Worm (Caenorhabditis elegans) whole organism, young adult: ENCODE measurements around the gene C38D4.10.

Experiments used
- C06A6.2 ChIP-seq: fragments of 200-800 bp; sonication (Bioruptor generic); conservative IDR thresholded peaks from 2 replicates; pipeline ENCODE4 v1.3.6; 2022; ENCODE audit warnings: missing genetic modification characterization, missing compliant biosample characterization
- C17E4.6 ChIP-seq: fragments of 200-800 bp; sonication (Bioruptor generic); IDR thresholded peaks from 2 replicates; pipeline ENCODE4 v1.3.6; 2022; ENCODE audit warnings: missing genetic modification reagents, missing genetic modification characterization, missing compliant biosample characterization
- T07F8.4 ChIP-seq: sonication (generic microtip); optimal IDR thresholded peaks from 2 replicates; lab custom pipeline; 2016; ENCODE audit warnings: mild to moderate bottlenecking, missing genetic modification characterization, moderate library complexity, missing compliant biosample characterization
- T26A5.8 ChIP-seq: sonication (generic microtip); optimal IDR thresholded peaks from 2 replicates; lab custom pipeline; 2016; ENCODE audit warnings: missing genetic modification characterization, missing compliant biosample characterization
- Y56A3A.18 ChIP-seq: fragments of 200-800 bp; sonication (Bioruptor generic); IDR thresholded peaks from 2 replicates; pipeline ENCODE4 v1.3.6; 2022; ENCODE audit warnings: missing genetic modification reagents, missing genetic modification characterization, missing compliant biosample characterization
- bed-1 ChIP-seq: fragments of 200-800 bp; sonication (Bioruptor generic); IDR thresholded peaks from 2 replicates; pipeline ENCODE4 v1.3.6; 2022; ENCODE audit warnings: missing genetic modification reagents, missing genetic modification characterization, missing compliant biosample characterization
- ceh-91 ChIP-seq: fragments of 200-800 bp; sonication (Bioruptor generic); IDR thresholded peaks from 2 replicates; pipeline ENCODE4 v1.3.6; 2022; ENCODE audit warnings: missing genetic modification reagents, missing genetic modification characterization, missing compliant biosample characterization
- egl-44 ChIP-seq: fragments of 200-800 bp; sonication (Bioruptor generic); IDR thresholded peaks from 2 replicates; pipeline ENCODE4 v1.3.6; 2022; ENCODE audit warnings: missing genetic modification reagents, missing genetic modification characterization, missing compliant biosample characterization
- hsf-1 ChIP-seq: fragments of 200-800 bp; sonication (Bioruptor generic); IDR thresholded peaks from 2 replicates; pipeline ENCODE4 v1.3.6; 2022; ENCODE audit warnings: missing genetic modification reagents, missing genetic modification characterization, missing compliant biosample characterization
- mel-28 ChIP-seq: sonication (generic microtip); optimal IDR thresholded peaks from 2 replicates; lab custom pipeline; 2016; ENCODE audit warnings: borderline replicate concordance, mild to moderate bottlenecking, missing genetic modification characterization, missing compliant biosample characterization
- pha-4 ChIP-seq: fragments of 150-350 bp; sonication (generic microtip); optimal IDR thresholded peaks from 2 replicates; lab custom pipeline; 2014; ENCODE audit warnings: missing biosample characterization, missing genetic modification reagents, missing genetic modification characterization
- sdz-38 ChIP-seq: sonication (generic microtip); optimal IDR thresholded peaks from 2 replicates; lab custom pipeline; 2016; ENCODE audit warnings: missing genotype, missing genetic modification characterization, missing compliant biosample characterization
- sea-2 ChIP-seq: fragments of 200-800 bp; sonication (Bioruptor generic); IDR thresholded peaks from 2 replicates; pipeline ENCODE4 v1.3.6; 2022; ENCODE audit warnings: missing genetic modification characterization, missing compliant biosample characterization
- snpc-4 ChIP-seq, 5 experiments: fragments of 150-350 bp in 1 of 5; sonication (generic microtip) in 4 of 5; optimal IDR thresholded peaks; 2 replicates each; lab custom pipeline; 2014 to 2018; ENCODE audit warnings: missing genetic modification characterization in 5 of 5, missing biosample characterization in 3 of 5, antibody characterized with exemption in 2 of 5, mild to moderate bottlenecking in 2 of 5, missing compliant biosample characterization in 2 of 5, missing genotype in 2 of 5, moderate library complexity in 2 of 5, missing genetic modification reagents in 1 of 5

DNA sequence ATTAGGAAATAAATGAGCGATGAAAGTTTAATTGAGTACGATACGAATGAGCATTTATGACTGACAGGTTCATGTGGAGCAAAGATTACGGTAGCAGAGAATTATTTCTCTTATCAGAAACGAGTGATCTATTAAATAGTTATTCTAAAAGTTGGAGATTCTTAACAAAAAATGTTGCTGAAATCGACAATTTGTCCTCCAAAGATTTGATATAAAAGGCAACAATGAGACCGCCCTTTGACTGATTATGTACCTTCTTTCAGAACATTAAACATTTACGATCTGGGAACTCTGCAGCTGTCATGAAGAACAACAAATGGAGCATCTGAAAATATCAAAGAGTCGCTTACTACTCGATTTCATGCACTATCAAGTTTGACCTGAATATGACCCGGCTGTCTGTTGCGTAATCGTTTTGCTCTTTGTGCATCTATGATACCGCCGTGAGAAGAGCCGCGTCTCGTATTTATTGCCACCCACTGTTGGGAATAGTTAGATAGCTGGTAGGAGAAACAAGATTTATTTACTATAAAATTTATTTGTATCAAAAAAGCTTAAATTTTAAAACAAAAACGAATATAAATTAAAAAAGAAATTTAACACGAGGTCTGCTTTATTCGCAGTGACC is 27.3 kb downstream of the C38D4.10 start, which contains the start of gene pal-1:
- TF ChIP-seq egl-44 (GFP tag; lab: Robert Waterston, UW), result no peak
- TF ChIP-seq C06A6.2 (GFP tag; lab: Robert Waterston, UW), result no peak
- no peak for TF ChIP-seq bed-1 (GFP tag; lab: Robert Waterston, UW)
- no peak for TF ChIP-seq ceh-91
- no peak for TF ChIP-seq pha-4 (tag; lab: Kevin White, UChicago)
- no peak for TF ChIP-seq Y56A3A.18
- TF ChIP-seq snpc-4 (GFP tag; optimal IDR thresholded peaks at IDR 0.05; lab: Kevin White, UChicago), result no peak
- TF ChIP-seq snpc-4 (tag; optimal IDR thresholded peaks at IDR 0.05; lab: Kevin White, UChicago), result no peak
- no peak for TF ChIP-seq T26A5.8 (tag; lab: Kevin White, UChicago)
- no peak for TF ChIP-seq sdz-38 (tag; lab: Kevin White, UChicago)
- TF ChIP-seq mel-28 (tag; lab: Kevin White, UChicago), result no peak
- no peak for TF ChIP-seq C17E4.6
- no peak for TF ChIP-seq sea-2 (GFP tag; lab: Robert Waterston, UW)
- no peak for TF ChIP-seq hsf-1 (GFP tag; lab: Robert Waterston, UW)
- TF ChIP-seq T07F8.4 (tag; lab: Kevin White, UChicago), result no peak
